Worm (Caenorhabditis elegans): ENCODE data around the gene col-95.

The col-95 gene

DNA sequence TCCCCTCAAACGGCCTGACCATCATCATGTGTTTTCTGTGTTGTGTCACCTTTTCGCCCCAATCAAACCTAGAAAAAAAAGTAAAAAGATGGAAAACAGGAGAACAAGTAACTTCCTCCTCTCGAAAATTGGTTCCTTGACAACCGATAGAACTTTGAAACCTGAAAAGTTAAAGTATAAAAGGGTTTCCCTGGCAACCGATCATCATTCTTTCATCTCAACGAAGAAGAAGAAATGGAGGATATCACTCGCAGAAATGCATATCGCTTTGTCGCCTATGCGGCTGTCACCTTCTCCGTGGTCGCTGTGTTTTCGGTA is at the start of gene col-95:
TSS of gene col-95 (plus strand) at position 219 of the 318 bp plus-strand sequence.
- TF ChIP-seq dmd-4 (tag; optimal IDR thresholded peaks at IDR 0.05; ENCODE audit: borderline replicate concordance) (no peak), sox-2 (GFP tag; IDR thresholded peaks at IDR 0.05) (no peak), pax-1 (tag; optimal IDR thresholded peaks at IDR 0.05) (no peak), C38D4.7 (GFP tag; optimal IDR thresholded peaks at IDR 0.05) (no peak), T23F11.4 (GFP tag; optimal IDR thresholded peaks at IDR 0.05) (no peak), C08G9.2 (tag; optimal IDR thresholded peaks at IDR 0.05) (no peak), pha-2 (tag; optimal IDR thresholded peaks at IDR 0.05) (no peak), tbx-2 (tag; optimal IDR thresholded peaks at IDR 0.05) (no peak)

ce11 chrIII:11656389-11656788 is 47.4 kb upstream of the col-95 start:
- TF ChIP-seq nfya-1 (tag; optimal IDR thresholded peaks at IDR 0.05), result peak; percentile 63
- no peak for TF ChIP-seq unc-42 (tag; optimal IDR thresholded peaks at IDR 0.05)

- no peak for TF ChIP-seq pag-3 (tag; optimal IDR thresholded peaks at IDR 0.05; ENCODE audit: borderline replicate concordance)
- peak; percentile 84 for TF ChIP-seq hlh-30 (tag; optimal IDR thresholded peaks at IDR 0.05; ENCODE audit: insufficient read depth)
- no peak for TF ChIP-seq nhr-11 (tag; optimal IDR thresholded peaks at IDR 0.05)
- TF ChIP-seq pqm-1 (tag; optimal IDR thresholded peaks at IDR 0.05), result no peak
- TF ChIP-seq tbx-2 (tag; optimal IDR thresholded peaks at IDR 0.05), result peak; percentile 23
- no peak for TF ChIP-seq pha-4 (tag; optimal IDR thresholded peaks at IDR 0.05)
- no peak for TF ChIP-seq ceh-14 (tag; optimal IDR thresholded peaks at IDR 0.05)
- peak; percentile 47 for TF ChIP-seq nfya-1 (tag; optimal IDR thresholded peaks at IDR 0.05)
- TF ChIP-seq ceh-45 (GFP tag; IDR thresholded peaks at IDR 0.05), result no peak
- TF ChIP-seq unc-42 (tag; optimal IDR thresholded peaks at IDR 0.05), result no peak
- TF ChIP-seq che-1 (tag; optimal IDR thresholded peaks at IDR 0.05), result no peak
- no peak for TF ChIP-seq elt-4 (tag; optimal IDR thresholded peaks at IDR 0.05)
- TF ChIP-seq madf-2 (tag; optimal IDR thresholded peaks at IDR 0.05), result no peak
- no peak for TF ChIP-seq C38D4.7 (GFP tag; optimal IDR thresholded peaks at IDR 0.05)
- TF ChIP-seq nhr-232 (tag; optimal IDR thresholded peaks at IDR 0.05), result no peak
- peak; percentile 47 for TF ChIP-seq unc-55 (GFP tag; optimal IDR thresholded peaks at IDR 0.05)
- no peak for TF ChIP-seq rnt-1 (tag; optimal IDR thresholded peaks at IDR 0.05)
Measured at ce11 chrIII:11657185-11657817, 46.5 kb upstream of the col-95 start, which contains the start of gene crh-1. TSS of gene crh-1 (plus strand) at chrIII:11657767.

DNA sequence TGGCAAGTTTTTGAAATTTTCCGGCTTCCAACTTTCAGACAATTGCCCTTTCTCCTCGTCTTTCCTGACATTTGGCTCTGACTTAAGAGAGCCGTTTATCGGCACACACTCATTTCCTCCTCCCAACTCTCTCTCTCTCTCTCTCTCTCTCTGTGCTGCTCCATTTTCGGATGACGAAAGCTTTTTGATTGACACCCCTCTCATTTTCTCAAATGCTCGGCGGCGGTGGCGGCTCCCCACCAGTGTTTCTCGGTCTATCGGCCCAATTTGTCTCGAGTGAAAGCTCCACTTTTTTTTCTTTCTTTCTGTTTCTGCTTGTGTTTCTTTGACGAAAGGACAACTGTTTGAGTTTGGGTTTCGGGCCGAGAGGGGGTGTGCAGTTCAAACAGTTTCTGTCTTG is 44.0 kb upstream of the col-95 start:
- TF ChIP-seq hlh-30 (tag; optimal IDR thresholded peaks at IDR 0.05; ENCODE audit: insufficient read depth), result no peak
- TF ChIP-seq ets-4 (tag; optimal IDR thresholded peaks at IDR 0.05), result no peak
- TF ChIP-seq unc-55 (GFP tag; optimal IDR thresholded peaks at IDR 0.05), result peak; percentile 58

ce11 chrIII:11660736-11661135 is 43.1 kb upstream of the col-95 start:
- no peak for TF ChIP-seq ets-4 (tag; optimal IDR thresholded peaks at IDR 0.05)
- no peak for TF ChIP-seq hlh-15 (tag; optimal IDR thresholded peaks at IDR 0.05)
- no peak for TF ChIP-seq K02D7.2 (tag; optimal IDR thresholded peaks at IDR 0.05)
- no peak for TF ChIP-seq syd-9 (tag; optimal IDR thresholded peaks at IDR 0.05)
- no peak for TF ChIP-seq elt-4 (tag; optimal IDR thresholded peaks at IDR 0.05)
- no peak for TF ChIP-seq lim-6 (tag; optimal IDR thresholded peaks at IDR 0.05)
- no peak for TF ChIP-seq Y22D7AL.16 (tag; optimal IDR thresholded peaks at IDR 0.05)
- TF ChIP-seq pros-1 (tag; optimal IDR thresholded peaks at IDR 0.05), result no peak
- no peak for TF ChIP-seq ceh-30 (tag; optimal IDR thresholded peaks at IDR 0.05)
- TF ChIP-seq pha-2 (tag; optimal IDR thresholded peaks at IDR 0.05), result no peak
- no peak for TF ChIP-seq F13H6.1 (tag; optimal IDR thresholded peaks at IDR 0.05)
- TF ChIP-seq lin-11 (tag; optimal IDR thresholded peaks at IDR 0.05), result no peak
- no peak for TF ChIP-seq C38D4.7 (GFP tag; optimal IDR thresholded peaks at IDR 0.05)
- no peak for TF ChIP-seq ama-1 (optimal IDR thresholded peaks at IDR 0.05)
- TF ChIP-seq hlh-6 (tag; optimal IDR thresholded peaks at IDR 0.05), result no peak

Data from whole organism, late embryonic.